Worm (Caenorhabditis elegans) whole organism, L4 larva: ENCODE results near the gene ref-1.

Experiments
- F37D6.2 ChIP-seq: sonication (generic microtip); optimal IDR thresholded peaks from 2 replicates; lab custom pipeline; 2016; ENCODE audit warnings: mild to moderate bottlenecking, missing genetic modification characterization, missing compliant biosample characterization
- F49E8.2 ChIP-seq: sonication (generic microtip); optimal IDR thresholded peaks from 2 replicates; lab custom pipeline; 2016; ENCODE audit warnings: missing compliant biosample characterization, mild to moderate bottlenecking, missing genetic modification characterization, borderline replicate concordance
- R02D3.7 ChIP-seq: fragments of 150-350 bp; sonication (generic microtip); optimal IDR thresholded peaks from 3 replicates; lab custom pipeline; 2014; ENCODE audit warnings: missing biosample characterization, missing genetic modification characterization
- ZK337.2 ChIP-seq: fragments of 200-800 bp; sonication (Bioruptor generic); IDR thresholded peaks from 2 replicates; pipeline ENCODE4 v1.3.6; 2022; ENCODE audit warnings: missing genetic modification reagents, missing genetic modification characterization, missing compliant biosample characterization
- aly-2 ChIP-seq: sonication (generic microtip); optimal IDR thresholded peaks from 2 replicates; lab custom pipeline; 2018; ENCODE audit warnings: missing biosample characterization, missing genetic modification characterization
- arid-1 ChIP-seq: fragments of 200-800 bp; sonication (Bioruptor generic); conservative IDR thresholded peaks from 2 replicates; pipeline ENCODE4 v1.3.6; 2022; ENCODE audit warnings: missing genetic modification reagents, missing genetic modification characterization, missing compliant biosample characterization
- attf-4 ChIP-seq: sonication (generic microtip); optimal IDR thresholded peaks from 3 replicates; lab custom pipeline; 2017; ENCODE audit warnings: missing biosample characterization, missing genetic modification characterization
- ceh-20 ChIP-seq: fragments of 200-800 bp; sonication (Bioruptor generic); IDR thresholded peaks from 2 replicates; pipeline ENCODE4 v1.3.6; 2022; ENCODE audit warnings: missing genetic modification reagents, missing genetic modification characterization, missing compliant biosample characterization
- ceh-28 ChIP-seq: fragments of 150-350 bp; optimal IDR thresholded peaks from 2 replicates; lab custom pipeline; 2014; ENCODE audit warnings: missing biosample characterization, missing genetic modification reagents, missing genetic modification characterization
- ceh-44 ChIP-seq: fragments of 200-800 bp; sonication (Bioruptor generic); IDR thresholded peaks from 2 replicates; pipeline ENCODE4 v1.3.6; 2022; ENCODE audit warnings: missing genetic modification reagents, missing genetic modification characterization, missing compliant biosample characterization
- cey-2 ChIP-seq: sonication (generic microtip); optimal IDR thresholded peaks from 3 replicates; lab custom pipeline; 2017; ENCODE audit warnings: missing genetic modification characterization, mild to moderate bottlenecking, missing compliant biosample characterization, antibody characterized with exemption, borderline replicate concordance; ENCODE audit not compliant: insufficient read depth
- fkh-10 ChIP-seq: fragments of 150-350 bp; optimal IDR thresholded peaks from 2 replicates; lab custom pipeline; 2014; ENCODE audit warnings: missing biosample characterization, missing genetic modification reagents, missing genetic modification characterization
- hlh-11 ChIP-seq: fragments of 200-800 bp; sonication (Bioruptor generic); optimal IDR thresholded peaks from 2 replicates; lab custom pipeline; 2018; ENCODE audit warnings: mild to moderate bottlenecking, missing genetic modification characterization, missing compliant biosample characterization
- lin-39 ChIP-seq: fragments of 150-350 bp; optimal IDR thresholded peaks from 2 replicates; lab custom pipeline; 2014; ENCODE audit warnings: missing biosample characterization, missing genetic modification reagents, missing genetic modification characterization
- lsy-2 ChIP-seq, 2 experiments: fragments of 150-350 bp in 1 of 2; sonication (generic microtip) in 1 of 2; optimal IDR thresholded peaks; 2 replicates each; lab custom pipeline; 2014 to 2017; ENCODE audit warnings: missing biosample characterization in 2 of 2, missing genetic modification characterization in 2 of 2
- mdl-1 ChIP-seq, 2 experiments: fragments of 150-350 bp in 1 of 2; sonication (generic microtip) in 1 of 2; optimal IDR thresholded peaks; 2 replicates each; lab custom pipeline; 2014 to 2017; ENCODE audit warnings: missing biosample characterization in 2 of 2, missing genetic modification characterization in 2 of 2
- mdt-29 ChIP-seq: fragments of 200-800 bp; sonication (Bioruptor generic); IDR thresholded peaks from 2 replicates; pipeline ENCODE4 v1.3.6; 2022; ENCODE audit warnings: missing genetic modification reagents, missing genetic modification characterization, missing compliant biosample characterization
- mes-2 ChIP-seq: sonication (generic microtip); optimal IDR thresholded peaks from 2 replicates; lab custom pipeline; 2016; ENCODE audit warnings: missing genotype, mild to moderate bottlenecking, missing genetic modification characterization, missing compliant biosample characterization; ENCODE audit not compliant: poor library complexity, severe bottlenecking
- mxl-3 ChIP-seq: fragments of 200-800 bp; sonication (Bioruptor generic); optimal IDR thresholded peaks from 2 replicates; lab custom pipeline; 2018; ENCODE audit warnings: mild to moderate bottlenecking, missing genetic modification characterization, missing compliant biosample characterization
- nhr-102 ChIP-seq: sonication (generic microtip); optimal IDR thresholded peaks from 2 replicates; lab custom pipeline; 2016; ENCODE audit warnings: mild to moderate bottlenecking, missing genetic modification characterization, moderate library complexity, missing compliant biosample characterization
- nhr-111 ChIP-seq: fragments of 200-800 bp; sonication (Bioruptor generic); optimal IDR thresholded peaks from 2 replicates; lab custom pipeline; 2018; ENCODE audit warnings: mild to moderate bottlenecking, missing genetic modification characterization, missing compliant biosample characterization
- nhr-25 ChIP-seq: sonication (generic microtip); optimal IDR thresholded peaks from 2 replicates; lab custom pipeline; 2017; ENCODE audit warnings: missing genetic modification characterization, mild to moderate bottlenecking, missing compliant biosample characterization, antibody characterized with exemption, moderate library complexity, borderline replicate concordance; ENCODE audit not compliant: insufficient read depth
- nhr-28 ChIP-seq: fragments of 150-350 bp; optimal IDR thresholded peaks from 2 replicates; lab custom pipeline; 2014; ENCODE audit warnings: missing biosample characterization, missing genetic modification characterization
- nhr-41 ChIP-seq: fragments of 200-800 bp; sonication (Bioruptor generic); IDR thresholded peaks from 2 replicates; pipeline ENCODE4 v1.3.6; 2022; ENCODE audit warnings: missing genetic modification reagents, missing genetic modification characterization, missing compliant biosample characterization
- nhr-48 ChIP-seq: sonication (generic microtip); optimal IDR thresholded peaks from 2 replicates; lab custom pipeline; 2016; ENCODE audit warnings: mild to moderate bottlenecking, missing genetic modification characterization, missing compliant biosample characterization
- nhr-6 ChIP-seq: fragments of 150-350 bp; optimal IDR thresholded peaks from 2 replicates; lab custom pipeline; 2014; ENCODE audit warnings: missing biosample characterization, missing genetic modification characterization
- pha-4 ChIP-seq, 2 experiments: fragments of 150-350 bp in 1 of 2; fragments of 200-800 bp in 1 of 2; sonication (Bioruptor generic) in 1 of 2; IDR thresholded peaks in 1 of 2; optimal IDR thresholded peaks in 1 of 2; 2 replicates each; pipeline versions ENCODE4 v1.3.6 to Lab custom; 2014 to 2022; ENCODE audit warnings: missing genetic modification characterization in 2 of 2, missing genetic modification reagents in 2 of 2, missing biosample characterization in 1 of 2, missing compliant biosample characterization in 1 of 2
- php-3 ChIP-seq: fragments of 200-800 bp; sonication (Bioruptor generic); IDR thresholded peaks from 2 replicates; pipeline ENCODE4 v1.3.6; 2022; ENCODE audit warnings: missing genetic modification reagents, missing genetic modification characterization, missing compliant biosample characterization
- pqm-1 ChIP-seq: sonication (generic microtip); optimal IDR thresholded peaks from 2 replicates; lab custom pipeline; 2017; ENCODE audit warnings: missing biosample characterization, missing genetic modification characterization
- saeg-2 ChIP-seq: fragments of 200-800 bp; sonication (Bioruptor generic); IDR thresholded peaks from 2 replicates; pipeline ENCODE4 v1.3.6; 2022; ENCODE audit warnings: missing genetic modification reagents, missing genetic modification characterization, missing compliant biosample characterization
- sdz-12 ChIP-seq: fragments of 200-800 bp; sonication (Bioruptor generic); optimal IDR thresholded peaks from 2 replicates; lab custom pipeline; 2018; ENCODE audit warnings: mild to moderate bottlenecking, missing genetic modification characterization, missing compliant biosample characterization
- snpc-4 ChIP-seq: fragments of 150-350 bp; optimal IDR thresholded peaks from 2 replicates; lab custom pipeline; 2014; ENCODE audit warnings: missing biosample characterization, missing genetic modification characterization
- spr-1 ChIP-seq: sonication (generic microtip); optimal IDR thresholded peaks from 2 replicates; lab custom pipeline; 2016; ENCODE audit warnings: mild to moderate bottlenecking, missing genetic modification characterization, missing compliant biosample characterization
- spr-3 ChIP-seq: fragments of 200-800 bp; sonication (Bioruptor generic); optimal IDR thresholded peaks from 2 replicates; lab custom pipeline; 2018; ENCODE audit warnings: mild to moderate bottlenecking, missing genetic modification characterization, missing compliant biosample characterization
- tra-1 ChIP-seq: fragments of 200-800 bp; sonication (Bioruptor generic); IDR thresholded peaks from 2 replicates; pipeline ENCODE4 v1.3.6; 2022; ENCODE audit warnings: missing genetic modification reagents, missing genetic modification characterization, missing compliant biosample characterization
- ztf-11 ChIP-seq: fragments of 150-350 bp; optimal IDR thresholded peaks from 2 replicates; lab custom pipeline; 2014; ENCODE audit warnings: missing biosample characterization, missing genetic modification characterization

The ref-1 gene

DNA sequence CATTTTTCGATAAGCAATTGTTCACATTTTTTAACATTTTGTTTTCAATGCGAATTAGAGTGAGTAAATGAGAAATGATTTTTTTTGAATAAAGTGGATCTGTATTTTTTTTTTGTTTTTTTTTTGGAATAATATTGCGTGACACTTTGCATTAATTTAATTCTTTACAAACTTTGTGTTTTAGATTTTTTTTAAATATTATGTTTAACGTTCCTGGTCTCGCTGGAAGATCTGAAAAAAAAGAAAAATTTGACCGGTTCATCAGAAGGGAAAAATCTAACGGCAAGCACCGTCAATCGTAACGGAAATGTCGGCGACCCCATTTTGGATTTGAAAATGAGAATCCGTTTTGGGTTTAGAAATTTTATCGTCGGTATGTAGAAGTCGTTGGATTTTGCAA is 28.9 kb upstream of the ref-1 start, which contains the start of gene cdc-25.4:
Gene cdc-25.4, minus strand, starts transcription at position 101 of the 400 bp plus-strand sequence.
- TF ChIP-seq tra-1 (GFP tag; lab: Robert Waterston, UW) (no peak), nhr-48 (no peak), F49E8.2 (tag; lab: Kevin White, UChicago) (no peak), mxl-3 (GFP tag; lab: Kevin White, UChicago) (no peak), nhr-25 (tag; lab: Kevin White, UChicago) (no peak)

DNA sequence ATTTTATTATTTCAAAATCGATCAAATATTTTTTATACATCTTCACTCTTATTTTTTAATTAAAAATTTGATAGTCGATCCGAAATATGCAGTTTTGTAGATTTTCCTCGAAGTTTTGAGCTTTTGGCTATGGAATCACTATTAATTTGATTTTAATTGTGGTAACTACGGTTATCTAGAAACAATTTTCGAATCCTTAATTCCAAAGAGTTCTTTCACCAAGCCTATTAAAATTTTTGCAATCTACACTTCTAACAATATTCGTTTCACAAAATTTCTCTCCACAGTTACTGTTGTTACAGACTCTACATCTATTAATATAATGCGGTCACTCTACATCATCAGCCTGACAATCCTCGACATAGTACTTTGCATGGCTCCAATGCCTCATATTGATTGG is 26.1 kb upstream of the ref-1 start, which contains the start of gene R05H5.7:
Gene R05H5.7, plus strand, starts transcription at position 301 of the 400 bp plus-strand sequence.
- TF ChIP-seq spr-3 (GFP tag; lab: Kevin White, UChicago) (no peak), spr-1 (no peak), php-3 (GFP tag; lab: Robert Waterston, UW) (no peak), cey-2 (no peak), pqm-1 (tag; lab: Kevin White, UChicago) (no peak), nhr-102 (tag; lab: Kevin White, UChicago) (no peak), ceh-28 (tag; lab: Kevin White, UChicago) (no peak), nhr-28 (tag; lab: Kevin White, UChicago) (no peak), ZK337.2 (no peak), lin-39 (tag; lab: Kevin White, UChicago) (no peak), pha-4 (GFP tag; IDR thresholded peaks at IDR 0.05; lab: Robert Waterston, UW) (no peak), pha-4 (tag; optimal IDR thresholded peaks at IDR 0.05; lab: Kevin White, UChicago) (no peak), lsy-2 (tag; optimal IDR thresholded peaks at IDR 0.05; lab: Kevin White, UChicago) (no peak), mdl-1 (tag; optimal IDR thresholded peaks at IDR 0.05; lab: Kevin White, UChicago) (no peak), ztf-11 (no peak), aly-2 (no peak)

DNA sequence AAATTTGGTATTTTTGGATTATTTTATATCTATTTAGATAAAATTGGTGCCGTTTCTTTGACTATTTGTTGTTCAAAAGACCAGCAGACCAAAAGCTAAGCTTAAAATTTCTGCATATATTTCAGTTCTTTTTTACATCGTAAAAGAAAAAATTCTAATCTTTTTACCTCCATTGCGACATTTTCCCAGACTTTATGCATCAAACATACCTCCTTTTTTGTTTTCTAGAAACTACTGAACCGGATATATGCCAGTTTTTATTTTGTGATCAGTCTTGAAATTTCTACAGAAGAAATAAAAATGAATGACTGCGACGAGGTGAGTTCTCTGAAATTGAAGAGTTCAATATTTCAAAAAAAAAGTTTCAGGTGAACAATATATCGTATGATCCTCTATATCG is 23.7 kb upstream of the ref-1 start, which contains the start of gene srb-6:
Gene srb-6, plus strand, starts transcription at position 301 of the 400 bp plus-strand sequence.
- TF ChIP-seq nhr-102 (tag; lab: Kevin White, UChicago) (no peak), snpc-4 (tag; lab: Kevin White, UChicago) (no peak), aly-2 (no peak), fkh-10 (no peak), saeg-2 (GFP tag; lab: Robert Waterston, UW) (no peak), arid-1 (no peak), R02D3.7 (tag; lab: Kevin White, UChicago) (no peak), ceh-44 (no peak), sdz-12 (GFP tag; lab: Kevin White, UChicago) (no peak), spr-3 (GFP tag; lab: Kevin White, UChicago) (no peak), mdt-29 (GFP tag; lab: Robert Waterston, UW) (no peak), mes-2 (tag; lab: Kevin White, UChicago) (no peak), nhr-111 (GFP tag; lab: Kevin White, UChicago) (no peak), F37D6.2 (tag; lab: Kevin White, UChicago) (no peak), nhr-6 (tag; lab: Kevin White, UChicago) (no peak), hlh-11 (tag; lab: Kevin White, UChicago) (no peak), ceh-20 (GFP tag; lab: Robert Waterston, UW) (no peak), attf-4 (tag; lab: Kevin White, UChicago) (no peak), nhr-41 (GFP tag; lab: Robert Waterston, UW) (no peak), F49E8.2 (tag; lab: Kevin White, UChicago) (no peak)
